Fruit fly (Drosophila melanogaster) whole organism, embryonic: ENCODE measurements around the gene CG17108.
A peak's percentile ranks its signal among the peaks of the same experiment; 100 is the strongest.

ENCODE experiments used
- ATbp ChIP-seq: fragments of 200-800 bp; sonication (Bioruptor generic); optimal IDR thresholded peaks from 2 replicates; lab custom pipeline; 2017; ENCODE audit warnings: missing biosample characterization, mild to moderate bottlenecking, missing genetic modification characterization, missing genetic modification reagents
- CG10543 ChIP-seq: fragments of 200-800 bp; sonication (Bioruptor generic); optimal IDR thresholded peaks from 3 replicates; lab custom pipeline; 2017; ENCODE audit warnings: missing biosample characterization, mild to moderate bottlenecking, missing genetic modification characterization, moderate library complexity
- CG10959 ChIP-seq: fragments of 200-800 bp; sonication (Bioruptor generic); IDR thresholded peaks from 2 replicates; pipeline ENCODE4 v1.3.6; 2022; ENCODE audit warnings: missing biosample characterization, missing genetic modification characterization
- CG10979 ChIP-seq: fragments of 200-800 bp; sonication (Bioruptor generic); optimal IDR thresholded peaks from 2 replicates; lab custom pipeline; 2018; ENCODE audit warnings: missing biosample characterization, mild to moderate bottlenecking, missing genetic modification characterization, moderate library complexity
- CG11093 ChIP-seq: fragments of 200-800 bp; sonication (Bioruptor generic); IDR thresholded peaks from 3 replicates; pipeline ENCODE4 v1.3.6; 2022; ENCODE audit warnings: missing biosample characterization, missing genetic modification characterization
- CG11504 ChIP-seq: fragments of 200-800 bp; sonication (Bioruptor generic); optimal IDR thresholded peaks from 3 replicates; lab custom pipeline; 2019; ENCODE audit warnings: missing biosample characterization, mild to moderate bottlenecking, missing genetic modification characterization, moderate library complexity
- CG11560 ChIP-seq: fragments of 200-800 bp; sonication (Bioruptor generic); IDR thresholded peaks from 3 replicates; pipeline ENCODE4 v1.3.6; 2022; ENCODE audit warnings: missing biosample characterization, missing genetic modification characterization
- CG11695 ChIP-seq: fragments of 200-800 bp; sonication (Bioruptor generic); IDR thresholded peaks from 3 replicates; pipeline ENCODE4 v1.3.6; 2022; ENCODE audit warnings: missing biosample characterization, missing genetic modification characterization
- CG12769 ChIP-seq: fragments of 200-800 bp; sonication (Bioruptor generic); optimal IDR thresholded peaks from 2 replicates; lab custom pipeline; 2019; ENCODE audit warnings: missing biosample characterization, mild to moderate bottlenecking, missing genetic modification characterization, moderate library complexity
- CG13287 ChIP-seq: fragments of 200-800 bp; sonication (Bioruptor generic); IDR thresholded peaks from 2 replicates; pipeline ENCODE4 v1.3.6; 2022; ENCODE audit warnings: missing biosample characterization, missing genetic modification characterization; ENCODE audit not compliant: partially characterized antibody
- CG13624 ChIP-seq: fragments of 200-800 bp; sonication (Bioruptor generic); optimal IDR thresholded peaks from 2 replicates; lab custom pipeline; 2016; ENCODE audit warnings: missing biosample characterization, missing genetic modification characterization
- CG15011 ChIP-seq: fragments of 200-800 bp; sonication (Bioruptor generic); optimal IDR thresholded peaks from 3 replicates; lab custom pipeline; 2018; ENCODE audit warnings: missing biosample characterization, mild to moderate bottlenecking, missing genetic modification characterization
- CG1602 ChIP-seq: fragments of 200-800 bp; sonication (Bioruptor generic); optimal IDR thresholded peaks from 3 replicates; lab custom pipeline; 2016; ENCODE audit warnings: missing biosample characterization, missing genetic modification characterization
- CG1647 ChIP-seq: fragments of 200-800 bp; sonication (Bioruptor generic); optimal IDR thresholded peaks from 3 replicates; lab custom pipeline; 2016; ENCODE audit warnings: missing biosample characterization, missing genetic modification characterization
- CG16813 ChIP-seq: fragments of 200-800 bp; sonication (Bioruptor generic); IDR thresholded peaks from 3 replicates; pipeline ENCODE4 v1.3.6; 2022; ENCODE audit warnings: missing biosample characterization, missing genetic modification characterization; ENCODE audit not compliant: partially characterized antibody
- CG18599 ChIP-seq: fragments of 200-800 bp; sonication (Bioruptor generic); optimal IDR thresholded peaks from 3 replicates; lab custom pipeline; 2017; ENCODE audit warnings: missing biosample characterization, missing genetic modification characterization, mild to moderate bottlenecking, moderate library complexity, missing genetic modification reagents
- CG18764 ChIP-seq: fragments of 200-800 bp; sonication (Bioruptor generic); optimal IDR thresholded peaks from 3 replicates; lab custom pipeline; 2016; ENCODE audit warnings: missing biosample characterization, missing genetic modification characterization
- CG2875 ChIP-seq: fragments of 200-800 bp; sonication (Bioruptor generic); optimal IDR thresholded peaks from 2 replicates; lab custom pipeline; 2017; ENCODE audit warnings: missing biosample characterization, mild to moderate bottlenecking, missing genetic modification characterization, missing genetic modification reagents
- CG30403 ChIP-seq: fragments of 200-800 bp; sonication (Bioruptor generic); optimal IDR thresholded peaks from 3 replicates; lab custom pipeline; 2016; ENCODE audit warnings: missing biosample characterization, missing genetic modification characterization
- CG34224 ChIP-seq: fragments of 200-800 bp; sonication (Bioruptor generic); IDR thresholded peaks from 3 replicates; pipeline ENCODE4 v1.3.6; 2022; ENCODE audit warnings: missing biosample characterization, missing genetic modification characterization; ENCODE audit not compliant: partially characterized antibody
- CG3847 ChIP-seq: fragments of 200-800 bp; sonication (Bioruptor generic); IDR thresholded peaks from 2 replicates; pipeline ENCODE4 v1.3.6; 2022; ENCODE audit warnings: missing biosample characterization, missing genetic modification characterization
- CG6689 ChIP-seq: fragments of 200-800 bp; sonication (Bioruptor generic); IDR thresholded peaks from 2 replicates; pipeline ENCODE4 v1.3.6; 2022; ENCODE audit warnings: missing biosample characterization, missing genetic modification characterization
- CG7271 ChIP-seq: fragments of 200-800 bp; sonication (Bioruptor generic); optimal IDR thresholded peaks from 2 replicates; lab custom pipeline; 2018; ENCODE audit warnings: missing biosample characterization, mild to moderate bottlenecking, missing genetic modification characterization, moderate library complexity
- CG7786 ChIP-seq: fragments of 200-800 bp; sonication (Bioruptor generic); optimal IDR thresholded peaks from 2 replicates; lab custom pipeline; 2016; ENCODE audit warnings: missing biosample characterization, missing genetic modification characterization
- CG7987 ChIP-seq: fragments of 200-800 bp; sonication (Bioruptor generic); optimal IDR thresholded peaks from 2 replicates; lab custom pipeline; 2018; ENCODE audit warnings: missing biosample characterization, mild to moderate bottlenecking, missing genetic modification characterization, moderate library complexity
- CG9932 ChIP-seq: fragments of 200-800 bp; sonication (Bioruptor generic); IDR thresholded peaks from 2 replicates; pipeline ENCODE4 v1.3.6; 2022; ENCODE audit warnings: missing biosample characterization, missing genetic modification characterization
- Hr3 ChIP-seq: fragments of 200-800 bp; sonication (Bioruptor generic); optimal IDR thresholded peaks from 3 replicates; lab custom pipeline; 2016; ENCODE audit warnings: missing biosample characterization, missing genetic modification characterization
- Hr39 ChIP-seq: fragments of >200 bp; optimal IDR thresholded peaks from 2 replicates; lab custom pipeline; 2017
- Hr78 ChIP-seq, 2 experiments: fragments of 200-800 bp in 1 of 2; fragments of >200 bp in 1 of 2; sonication (Bioruptor generic) in 1 of 2; optimal IDR thresholded peaks; 2 replicates each; lab custom pipeline; 2017 to 2019; ENCODE audit warnings: missing biosample characterization in 2 of 2, missing genetic modification characterization in 2 of 2, mild to moderate bottlenecking in 1 of 2, moderate library complexity in 1 of 2
- Kr ChIP-seq: fragments of 200-800 bp; sonication (Bioruptor generic); optimal IDR thresholded peaks from 2 replicates; lab custom pipeline; 2017; ENCODE audit warnings: missing biosample characterization, mild to moderate bottlenecking, missing genetic modification characterization
- MESR4 ChIP-seq: fragments of 200-800 bp; sonication (Bioruptor generic); optimal IDR thresholded peaks from 2 replicates; lab custom pipeline; 2018; ENCODE audit warnings: missing biosample characterization, mild to moderate bottlenecking, missing genetic modification characterization, moderate library complexity
- Med ChIP-seq: fragments of 200-800 bp; sonication (Bioruptor generic); peaks from one replicate; lab custom pipeline; 2016; ENCODE audit warnings: missing biosample characterization, missing genetic modification characterization, mild to moderate bottlenecking, inconsistent platforms, moderate library complexity
- Oaz ChIP-seq: fragments of 200-800 bp; sonication (Bioruptor generic); IDR thresholded peaks from 2 replicates; pipeline ENCODE4 v1.3.6; 2022; ENCODE audit warnings: missing biosample characterization, missing genetic modification characterization
- PHDP ChIP-seq: fragments of 200-800 bp; sonication (Bioruptor generic); optimal IDR thresholded peaks from 3 replicates; lab custom pipeline; 2018; ENCODE audit warnings: missing biosample characterization, mild to moderate bottlenecking, missing genetic modification characterization, moderate library complexity
- TFAM ChIP-seq: fragments of 200-800 bp; sonication (Bioruptor generic); optimal IDR thresholded peaks from 2 replicates; lab custom pipeline; 2017; ENCODE audit warnings: missing biosample characterization, missing genetic modification characterization, inconsistent platforms
- Usf ChIP-seq: fragments of 200-800 bp; sonication (Bioruptor generic); optimal IDR thresholded peaks from 2 replicates; lab custom pipeline; 2017; ENCODE audit warnings: missing genotype, missing biosample characterization, missing genetic modification characterization
- Vsx1 ChIP-seq: fragments of 200-800 bp; sonication (Bioruptor generic); optimal IDR thresholded peaks from 2 replicates; lab custom pipeline; 2017; ENCODE audit warnings: missing biosample characterization, mild to moderate bottlenecking, missing genetic modification characterization, missing genetic modification reagents
- ac ChIP-seq: fragments of 200-800 bp; sonication (Bioruptor generic); optimal IDR thresholded peaks from 3 replicates; lab custom pipeline; 2017; ENCODE audit warnings: missing biosample characterization, mild to moderate bottlenecking, missing genetic modification characterization
- amos ChIP-seq: fragments of 200-800 bp; sonication (Bioruptor generic); IDR thresholded peaks from 2 replicates; pipeline ENCODE4 v1.3.6; 2022; ENCODE audit warnings: missing biosample characterization, missing genetic modification characterization; ENCODE audit not compliant: partially characterized antibody
- br ChIP-seq: fragments of >200 bp; optimal IDR thresholded peaks from 2 replicates; lab custom pipeline; 2017
- chinmo ChIP-seq: fragments of 200-800 bp; sonication (Bioruptor generic); IDR thresholded peaks from 4 replicates; pipeline ENCODE4 v1.3.6; 2022; ENCODE audit warnings: missing biosample characterization, missing genetic modification characterization; ENCODE audit not compliant: partially characterized antibody
- dmrt99B ChIP-seq: fragments of 200-800 bp; sonication (Bioruptor generic); optimal IDR thresholded peaks from 2 replicates; lab custom pipeline; 2018; ENCODE audit warnings: missing biosample characterization, mild to moderate bottlenecking, missing genetic modification characterization, moderate library complexity
- exex ChIP-seq: fragments of 200-800 bp; sonication (Bioruptor generic); optimal IDR thresholded peaks from 4 replicates; lab custom pipeline; 2018; ENCODE audit warnings: missing biosample characterization, mild to moderate bottlenecking, missing genetic modification characterization, moderate library complexity
- fd3F ChIP-seq: fragments of 200-800 bp; sonication (Bioruptor generic); optimal IDR thresholded peaks from 2 replicates; lab custom pipeline; 2018; ENCODE audit warnings: missing biosample characterization, mild to moderate bottlenecking, missing genetic modification characterization, moderate library complexity
- gsb-n ChIP-seq: fragments of 200-800 bp; sonication (Bioruptor generic); optimal IDR thresholded peaks from 3 replicates; lab custom pipeline; 2018; ENCODE audit warnings: missing biosample characterization, mild to moderate bottlenecking, missing genetic modification characterization
- ham ChIP-seq: fragments of 200-800 bp; sonication (Bioruptor generic); IDR thresholded peaks from 2 replicates; pipeline ENCODE4 v1.3.6; 2022; ENCODE audit warnings: missing biosample characterization, missing genetic modification characterization
- p53 ChIP-seq: fragments of 200-800 bp; sonication (Bioruptor generic); optimal IDR thresholded peaks from 2 replicates; lab custom pipeline; 2016; ENCODE audit warnings: missing biosample characterization, missing genetic modification characterization
- sc ChIP-seq, 3 experiments: fragments of >200 bp in 2 of 3; fragments of 200-800 bp in 1 of 3; sonication (Bioruptor generic) in 1 of 3; optimal IDR thresholded peaks; 2 replicates in 2 of 3; 3 replicates in 1 of 3; lab custom pipeline; 2017; ENCODE audit warnings: mild to moderate bottlenecking in 1 of 3, missing biosample characterization in 1 of 3, missing genetic modification characterization in 1 of 3, missing genetic modification reagents in 1 of 3
- scrt ChIP-seq: fragments of 200-800 bp; sonication (Bioruptor generic); optimal IDR thresholded peaks from 2 replicates; lab custom pipeline; 2018; ENCODE audit warnings: missing biosample characterization, mild to moderate bottlenecking, missing genetic modification characterization, moderate library complexity

CG17108 gene

dm6 chr2L:10735923-10736322 lies 42.0 kb upstream of the CG17108 start, which contains the start of gene Nup107 (continued):
- TF ChIP-seq CG10959 (GFP tag; lab: Robert Waterston, UW) (no peak), CG18599 (no peak), amos (GFP tag; lab: Robert Waterston, UW) (peak; percentile 28; the same call in 1 of the 2 replicates), CG12769 (tag; lab: Kevin White, UChicago) (no peak), CG34224 (GFP tag; lab: Robert Waterston, UW) (no peak), CG10543 (GFP tag; lab: Kevin White, UChicago) (no peak), CG11504 (tag; lab: Kevin White, UChicago) (no peak), CG18764 (GFP tag; lab: Kevin White, UChicago) (peak; percentile 37), CG30403 (GFP tag; lab: Kevin White, UChicago) (peak; percentile 35), CG13287 (peak; percentile 17; the same call in 1 of the 2 replicates), CG11695 (no peak), ham (GFP tag; lab: Robert Waterston, UW) (no peak), br (lab: Kevin White, UChicago) (no peak), CG11560 (tag; lab: Robert Waterston, UW) (no peak), dmrt99B (tag; lab: Kevin White, UChicago) (no peak), Hr78 (GFP tag; optimal IDR thresholded peaks at IDR 0.05; lab: Kevin White, UChicago) (peak in 1 of 2 experiments; percentile 2), CG16813 (GFP tag; lab: Robert Waterston, UW) (no peak), chinmo (GFP tag; lab: Robert Waterston, UW) (no peak), Kr (GFP tag; lab: Kevin White, UChicago) (no peak), fd3F (GFP tag; lab: Kevin White, UChicago) (no peak), CG9932 (GFP tag; lab: Robert Waterston, UW) (no peak; the same call in 1 of the 2 replicates), exex (no peak)

dm6 chr2L:10732343-10732808 lies 38.5 kb upstream of the CG17108 start, which contains the start of the genes EMC3 and Dpy-30L1:
Gene EMC3 (minus strand): TSS chr2L:10732423.
Gene Dpy-30L1 (plus strand): TSS chr2L:10732653.
- TF ChIP-seq scrt (GFP tag; lab: Kevin White, UChicago) (no peak), CG11093 (no peak), CG3847 (peak; percentile 56), Oaz (no peak), Vsx1 (GFP tag; lab: Kevin White, UChicago) (no peak), Hr3 (GFP tag; lab: Kevin White, UChicago) (peak; percentile 63), MESR4 (GFP tag; lab: Kevin White, UChicago) (peak; percentile 21), CG1647 (peak; percentile 24), dmrt99B (tag; lab: Kevin White, UChicago) (no peak), CG7786 (GFP tag; lab: Kevin White, UChicago) (peak; percentile 42), CG2875 (no peak), TFAM (GFP tag; lab: Kevin White, UChicago) (no peak), CG13624 (GFP tag; lab: Kevin White, UChicago) (peak; percentile 68), ATbp (no peak), CG7271 (tag; lab: Kevin White, UChicago) (no peak), CG6689 (GFP tag; lab: Robert Waterston, UW) (peak; percentile 65), ac (GFP tag; lab: Kevin White, UChicago) (no peak), Usf (GFP tag; lab: Kevin White, UChicago) (no peak), CG15011 (no peak), Hr39 (lab: Kevin White, UChicago) (no peak), p53 (GFP tag; lab: Kevin White, UChicago) (no peak), gsb-n (no peak), sc (optimal IDR thresholded peaks at IDR 0.05; lab: Kevin White, UChicago) (no peak), sc (GFP tag; optimal IDR thresholded peaks at IDR 0.05; lab: Kevin White, UChicago) (no peak), CG7987 (GFP tag; lab: Kevin White, UChicago) (no peak), CG10979 (peak; percentile 52), CG1602 (GFP tag; lab: Kevin White, UChicago) (peak; percentile 56), PHDP (tag; lab: Kevin White, UChicago) (peak; percentile 67), CG11560 (tag; lab: Robert Waterston, UW) (peak; percentile 73), Med (peak; percentile 85)
